Fruit fly (Drosophila melanogaster): ENCODE results near the gene SH3PX1.

The SH3PX1 gene

dm6 chr3L:9694169-9694866 is 19.3 kb downstream of the SH3PX1 start (continued):
- no peak for TF ChIP-seq z (GFP tag; IDR thresholded peaks at IDR 0.05)
- TF ChIP-seq wor (GFP tag; IDR thresholded peaks at IDR 0.05): no peak
- no peak for TF ChIP-seq sc (optimal IDR thresholded peaks at IDR 0.05)
- no peak for TF ChIP-seq sc (GFP tag; optimal IDR thresholded peaks at IDR 0.05)
- peak; percentile 9 for TF ChIP-seq bcd (GFP tag; optimal IDR thresholded peaks at IDR 0.05)
- no peak for TF ChIP-seq HLH54F (GFP tag; optimal IDR thresholded peaks at IDR 0.05)
- TF ChIP-seq CG7357 (GFP tag; IDR thresholded peaks at IDR 0.05): no peak
- peak; percentile 91 to 98 for TF ChIP-seq Trl (optimal IDR thresholded peaks at IDR 0.05)
- no peak for TF ChIP-seq Trl (GFP tag; optimal IDR thresholded peaks at IDR 0.05)
- no peak for TF ChIP-seq Vsx1 (GFP tag; optimal IDR thresholded peaks at IDR 0.05)
- no peak for TF ChIP-seq sim (GFP tag; IDR thresholded peaks at IDR 0.05)
- no peak for TF ChIP-seq stc (GFP tag; IDR thresholded peaks at IDR 0.05)
- no peak for TF ChIP-seq CG11247 (GFP tag; IDR thresholded peaks at IDR 0.05)
- no peak for TF ChIP-seq ham (GFP tag; IDR thresholded peaks at IDR 0.05)
- no peak for TF ChIP-seq CG5953 (GFP tag; IDR thresholded peaks at IDR 0.05)
- no peak for TF ChIP-seq CG2199 (GFP tag; IDR thresholded peaks at IDR 0.05)
- no peak for TF ChIP-seq CG6765 (GFP tag; optimal IDR thresholded peaks at IDR 0.05)
- TF ChIP-seq CG3163 (GFP tag; optimal IDR thresholded peaks at IDR 0.05): peak; percentile 86
- no peak for TF ChIP-seq Chrac-16 (GFP tag; optimal IDR thresholded peaks at IDR 0.05)
- TF ChIP-seq CG7372 (GFP tag; IDR thresholded peaks at IDR 0.05): no peak
- no peak for TF ChIP-seq CG33213 (GFP tag; optimal IDR thresholded peaks at IDR 0.05)

- TF ChIP-seq Doc2 (GFP tag; IDR thresholded peaks at IDR 0.05) (no peak), phol (tag; optimal IDR thresholded peaks at IDR 0.05) (no peak), CG7357 (GFP tag; IDR thresholded peaks at IDR 0.05) (no peak), CG12299 (tag; optimal IDR thresholded peaks at IDR 0.05) (no peak), Blimp-1 (GFP tag; optimal IDR thresholded peaks at IDR 0.05) (peak; percentile 3), Dbx (GFP tag; IDR thresholded peaks at IDR 0.05) (0 out of 3 replicates have a peak, but pooled peaks have one; percentile 6), kay (GFP tag; optimal IDR thresholded peaks at IDR 0.05) (no peak), CG2202 (tag; optimal IDR thresholded peaks at IDR 0.05) (no peak), CG2116 (GFP tag; optimal IDR thresholded peaks at IDR 0.05) (no peak), CG31388 (GFP tag; optimal IDR thresholded peaks at IDR 0.05) (no peak), chm (GFP tag; IDR thresholded peaks at IDR 0.05) (no peak), pita (GFP tag; optimal IDR thresholded peaks at IDR 0.05) (no peak), dan (GFP tag; IDR thresholded peaks at IDR 0.05) (no peak), CG16779 (GFP tag; IDR thresholded peaks at IDR 0.05) (no peak), eve (GFP tag; optimal IDR thresholded peaks at IDR 0.05) (peak in 1 of 2 experiments; percentile 30), Meics (GFP tag; optimal IDR thresholded peaks at IDR 0.05) (no peak), CG32532 (GFP tag; IDR thresholded peaks at IDR 0.05) (peak; percentile 60; the same call in 1 of the 2 replicates), Dll (GFP tag; IDR thresholded peaks at IDR 0.05; ENCODE audit: partially characterized antibody) (no peak), cas (GFP tag; IDR thresholded peaks at IDR 0.05) (no peak), crc (GFP tag; optimal IDR thresholded peaks at IDR 0.05) (no peak), CG8290 (GFP tag; optimal IDR thresholded peaks at IDR 0.05) (no peak), CG8290 (tag; optimal IDR thresholded peaks at IDR 0.05) (no peak), grau (tag; optimal IDR thresholded peaks at IDR 0.05) (no peak), CG11456 (GFP tag; IDR thresholded peaks at IDR 0.05) (no peak), onecut (GFP tag; IDR thresholded peaks at IDR 0.05) (peak; percentile 31; the same call in 1 of the 2 replicates), MESR4 (GFP tag; optimal IDR thresholded peaks at IDR 0.05) (no peak), CG9727 (GFP tag; optimal IDR thresholded peaks at IDR 0.05) (no peak), ftz-f1 (GFP tag; optimal IDR thresholded peaks at IDR 0.05) (no peak), CG34422 (GFP tag; IDR thresholded peaks at IDR 0.05) (no peak), CkIIα-i1 (GFP tag; IDR thresholded peaks at IDR 0.05) (no peak), Dref (GFP tag; IDR thresholded peaks at IDR 0.05) (no peak), tgo (GFP tag; IDR thresholded peaks at IDR 0.05) (no peak), CG10565 (GFP tag; optimal IDR thresholded peaks at IDR 0.05) (no peak)
These were observed 20.0 kb downstream of the SH3PX1 start for dm6 chr3L:9693552-9694133.

Measured in whole organism, embryonic.